Fruit fly (Drosophila melanogaster) Kc167 (cell line): ENCODE data around the gene CG16762.

Experiments
- Myc ChIP-seq: fragments of >200 bp; optimal IDR thresholded peaks from 2 replicates; lab custom pipeline; 2017; ENCODE audit warnings: missing external identifiers
- Sin3A ChIP-seq: fragments of >200 bp; optimal IDR thresholded peaks from 2 replicates; lab custom pipeline; 2018; ENCODE audit warnings: missing external identifiers
- h ChIP-seq: fragments of >200 bp; optimal IDR thresholded peaks from 3 replicates; lab custom pipeline; 2018; ENCODE audit warnings: missing external identifiers
- insv ChIP-seq: fragments of >200 bp; optimal IDR thresholded peaks from 3 replicates; lab custom pipeline; 2018; ENCODE audit warnings: missing external identifiers
- psq ChIP-seq: fragments of >200 bp; optimal IDR thresholded peaks from 2 replicates; lab custom pipeline; 2017; ENCODE audit warnings: missing external identifiers
- ttk ChIP-seq: sonication (Bioruptor generic); optimal IDR thresholded peaks from 2 replicates; lab custom pipeline; 2017; ENCODE audit warnings: missing external identifiers

CG16762 gene

dm6 chr3L:2475564-2476260 is at the start of gene CG16762:
TSS of gene CG16762 (minus strand) at chr3L:2475614.
- TF ChIP-seq Sin3A (lab: Kevin White, UChicago) (no peak), ttk (no peak)

dm6 chr3L:2515197-2515596 is 39.8 kb upstream of the CG16762 start:
- TF ChIP-seq psq (lab: Kevin White, UChicago) (no peak), h (lab: Kevin White, UChicago) (no peak), Myc (no peak), ttk (no peak), Sin3A (lab: Kevin White, UChicago) (no peak), insv (lab: Kevin White, UChicago) (no peak)

dm6 chr3L:2504796-2505195 is 29.4 kb upstream of the CG16762 start:
- TF ChIP-seq psq (lab: Kevin White, UChicago) (no peak), ttk (no peak), h (lab: Kevin White, UChicago) (no peak), Myc (no peak), Sin3A (lab: Kevin White, UChicago) (no peak), insv (lab: Kevin White, UChicago) (no peak)

- TF ChIP-seq ttk (no peak), h (lab: Kevin White, UChicago) (no peak)
Observed at dm6 chr3L:2504031-2504615, 28.7 kb upstream of the CG16762 start.

dm6 chr3L:2503465-2503864 is 28.1 kb upstream of the CG16762 start, which contains the start of gene CG16758:
TSS of gene CG16758 (minus strand) at chr3L:2503606.
- TF ChIP-seq h (lab: Kevin White, UChicago) (no peak), Myc (no peak), Sin3A (lab: Kevin White, UChicago) (no peak), ttk (no peak), insv (lab: Kevin White, UChicago) (no peak), psq (lab: Kevin White, UChicago) (no peak)

dm6 chr3L:2501764-2502163 is 26.4 kb upstream of the CG16762 start:
- TF ChIP-seq h (lab: Kevin White, UChicago), result no peak
- TF ChIP-seq Sin3A (lab: Kevin White, UChicago), result no peak

dm6 chr3L:2499077-2499476 is 23.7 kb upstream of the CG16762 start:
- TF ChIP-seq h (lab: Kevin White, UChicago), result no peak
- no peak for TF ChIP-seq insv (lab: Kevin White, UChicago)
- TF ChIP-seq Sin3A (lab: Kevin White, UChicago), result no peak
- no peak for TF ChIP-seq ttk
- TF ChIP-seq Myc, result no peak

- TF ChIP-seq Myc (no peak), h (lab: Kevin White, UChicago) (no peak), insv (lab: Kevin White, UChicago) (no peak), psq (lab: Kevin White, UChicago) (no peak), ttk (no peak), Sin3A (lab: Kevin White, UChicago) (no peak)
Observed at dm6 chr3L:2494183-2494541, 18.7 kb upstream of the CG16762 start.

dm6 chr3L:2493517-2494182 is 18.2 kb upstream of the CG16762 start:
- TF ChIP-seq ttk (no peak), Myc (no peak), Sin3A (lab: Kevin White, UChicago) (no peak), h (lab: Kevin White, UChicago) (no peak), psq (lab: Kevin White, UChicago) (no peak), insv (lab: Kevin White, UChicago) (no peak)

- TF ChIP-seq Sin3A (lab: Kevin White, UChicago) (no peak), psq (lab: Kevin White, UChicago) (no peak), insv (lab: Kevin White, UChicago) (no peak), h (lab: Kevin White, UChicago) (no peak)
Observed at dm6 chr3L:2490752-2491151, 15.3 kb upstream of the CG16762 start.

dm6 chr3L:2489855-2490254 is 14.4 kb upstream of the CG16762 start:
- TF ChIP-seq ttk (no peak), psq (lab: Kevin White, UChicago) (no peak), Sin3A (lab: Kevin White, UChicago) (no peak), h (lab: Kevin White, UChicago) (no peak), insv (lab: Kevin White, UChicago) (no peak), Myc (no peak)

dm6 chr3L:2489438-2489837 is 14.0 kb upstream of the CG16762 start:
- no peak for TF ChIP-seq Myc
- TF ChIP-seq Sin3A (lab: Kevin White, UChicago), result no peak
- no peak for TF ChIP-seq insv (lab: Kevin White, UChicago)
- TF ChIP-seq psq (lab: Kevin White, UChicago), result no peak
- TF ChIP-seq ttk, result no peak
- no peak for TF ChIP-seq h (lab: Kevin White, UChicago)

dm6 chr3L:2488634-2489033 is 13.2 kb upstream of the CG16762 start, which contains the start of gene CG1146:
TSS of gene CG1146 (plus strand) at chr3L:2488804.
- TF ChIP-seq insv (lab: Kevin White, UChicago) (no peak), Sin3A (lab: Kevin White, UChicago) (no peak)
